Worm (Caenorhabditis elegans) whole organism, early embryonic: ENCODE measurements around the gene Y66C5A.2.
A peak's percentile ranks its signal among the peaks of the same experiment; 100 is the strongest.

Source experiments
- ama-1 ChIP-seq: fragments of 150-350 bp; optimal IDR thresholded peaks from 2 replicates; lab custom pipeline; 2014
- ets-7 ChIP-seq: sonication (generic microtip); optimal IDR thresholded peaks from 2 replicates; lab custom pipeline; 2016; ENCODE audit warnings: missing genotype, missing genetic modification characterization, missing compliant biosample characterization
- scrt-1 ChIP-seq: fragments of 200-800 bp; sonication (Bioruptor generic); IDR thresholded peaks from 2 replicates; pipeline ENCODE4 v1.3.6; 2022; ENCODE audit warnings: missing genetic modification characterization, missing compliant biosample characterization
- tra-4 ChIP-seq: sonication (generic microtip); optimal IDR thresholded peaks from 2 replicates; lab custom pipeline; 2017; ENCODE audit warnings: missing genetic modification characterization, missing compliant biosample characterization

ce11 chrX:14489945-14490344, 29.4 kb downstream of the Y66C5A.2 start, which contains the start of gene his-24:
- TF ChIP-seq scrt-1 (GFP tag; lab: Robert Waterston, UW) (peak; percentile 25; the same call in 1 of the 2 replicates), tra-4 (tag; lab: Kevin White, UChicago) (peak; percentile 48), ama-1 (lab: Kevin White, UChicago) (peak; percentile 98), ets-7 (tag; lab: Kevin White, UChicago) (no peak)
